Worm (Caenorhabditis elegans) whole organism, early embryonic: Measurements from ENCODE around the gene C31B8.1.
"Not testable (repeated sequence)": the region's sequence is repeated elsewhere in the genome, so short reads cannot be mapped to it uniquely, and the experiment has no call there.

ENCODE experiments used
- B0310.2 ChIP-seq: sonication (generic microtip); optimal IDR thresholded peaks from 2 replicates; lab custom pipeline; 2016; ENCODE audit warnings: mild to moderate bottlenecking, missing genetic modification characterization, missing compliant biosample characterization
- F13C5.2 ChIP-seq: sonication (generic microtip); optimal IDR thresholded peaks from 2 replicates; lab custom pipeline; 2017; ENCODE audit warnings: mild to moderate bottlenecking, missing genetic modification characterization, inconsistent platforms, missing compliant biosample characterization
- aly-1 ChIP-seq: sonication (generic microtip); optimal IDR thresholded peaks from 2 replicates; lab custom pipeline; 2016; ENCODE audit warnings: missing genetic modification characterization, missing compliant biosample characterization
- ama-1 ChIP-seq: fragments of 150-350 bp; optimal IDR thresholded peaks from 2 replicates; lab custom pipeline; 2014
- ceh-13 ChIP-seq: fragments of 200-800 bp; sonication (Bioruptor generic); optimal IDR thresholded peaks from 2 replicates; lab custom pipeline; 2018; ENCODE audit warnings: mild to moderate bottlenecking, missing genetic modification characterization, missing compliant biosample characterization
- ceh-36 ChIP-seq: sonication (generic microtip); optimal IDR thresholded peaks from 2 replicates; lab custom pipeline; 2016; ENCODE audit warnings: missing genetic modification characterization, inconsistent platforms, missing compliant biosample characterization
- ets-7 ChIP-seq: sonication (generic microtip); optimal IDR thresholded peaks from 2 replicates; lab custom pipeline; 2016; ENCODE audit warnings: missing genotype, missing genetic modification characterization, missing compliant biosample characterization
- flt-1 ChIP-seq: fragments of 200-800 bp; sonication (Bioruptor generic); IDR thresholded peaks from 2 replicates; pipeline ENCODE4 v1.3.6; 2022; ENCODE audit warnings: missing genetic modification characterization, missing compliant biosample characterization
- hmbx-1 ChIP-seq: sonication (generic microtip); optimal IDR thresholded peaks from 2 replicates; lab custom pipeline; 2016; ENCODE audit warnings: mild to moderate bottlenecking, missing genetic modification characterization, missing compliant biosample characterization
- hmg-4 ChIP-seq: fragments of 200-800 bp; sonication (Bioruptor generic); optimal IDR thresholded peaks from 2 replicates; lab custom pipeline; 2018; ENCODE audit warnings: mild to moderate bottlenecking, missing genetic modification characterization, missing compliant biosample characterization
- hnd-1 ChIP-seq: sonication (generic microtip); optimal IDR thresholded peaks from 2 replicates; lab custom pipeline; 2016; ENCODE audit warnings: missing genetic modification characterization, missing compliant biosample characterization
- pes-1 ChIP-seq: fragments of 200-800 bp; sonication (Bioruptor generic); IDR thresholded peaks from 2 replicates; pipeline ENCODE4 v1.3.6; 2022; ENCODE audit warnings: missing genetic modification reagents, missing genetic modification characterization, missing compliant biosample characterization
- scrt-1 ChIP-seq: fragments of 200-800 bp; sonication (Bioruptor generic); IDR thresholded peaks from 2 replicates; pipeline ENCODE4 v1.3.6; 2022; ENCODE audit warnings: missing genetic modification characterization, missing compliant biosample characterization
- sea-1 ChIP-seq: fragments of 200-800 bp; sonication (Bioruptor generic); conservative IDR thresholded peaks from 2 replicates; pipeline ENCODE4 v1.3.6; 2022; ENCODE audit warnings: missing genetic modification characterization, missing compliant biosample characterization
- tbx-11 ChIP-seq: fragments of 200-800 bp; sonication (Bioruptor generic); IDR thresholded peaks from 2 replicates; pipeline ENCODE4 v1.3.6; 2022; ENCODE audit warnings: missing genetic modification characterization, missing compliant biosample characterization
- tbx-37 ChIP-seq: fragments of 200-800 bp; sonication (Bioruptor generic); conservative IDR thresholded peaks from 2 replicates; pipeline ENCODE4 v1.3.6; 2022; ENCODE audit warnings: missing genetic modification reagents, missing genetic modification characterization, missing compliant biosample characterization
- tra-4 ChIP-seq: sonication (generic microtip); optimal IDR thresholded peaks from 2 replicates; lab custom pipeline; 2017; ENCODE audit warnings: missing genetic modification characterization, missing compliant biosample characterization

C31B8.1 gene

ce11 chrV:2960894-2961293, 29.5 kb downstream of the C31B8.1 start, which contains the start of gene srw-144:
TSS of gene srw-144 (minus strand) at chrV:2960994.
- no peak for TF ChIP-seq ets-7 (tag; lab: Kevin White, UChicago)
- no peak for TF ChIP-seq tbx-11 (GFP tag; lab: Robert Waterston, UW)

DNA sequence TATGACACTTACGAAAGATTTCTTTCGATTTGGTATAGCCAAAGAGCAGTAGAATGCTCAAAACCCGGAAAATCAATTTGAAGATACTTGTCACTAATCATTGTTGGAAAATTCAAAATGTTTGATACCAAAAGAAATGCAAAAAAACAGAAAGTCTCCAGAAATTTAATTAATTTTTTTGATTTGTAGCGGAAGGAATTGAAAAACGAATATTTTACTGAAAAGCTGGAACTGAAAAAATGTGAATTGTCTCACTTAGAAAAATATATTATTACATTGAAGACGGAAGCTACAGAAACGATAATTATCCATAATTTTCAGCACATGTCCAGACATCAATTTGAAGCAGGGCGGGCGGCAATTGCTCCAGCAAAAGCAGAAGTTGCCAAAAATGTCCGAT, 31.6 kb downstream of the C31B8.1 start, which contains the start of gene srw-138:
Gene srw-138, minus strand, starts transcription at position 101 of the 400 bp plus-strand sequence.
- TF ChIP-seq ama-1 (no peak), ceh-13 (GFP tag; lab: Kevin White, UChicago) (no peak)

- TF ChIP-seq ets-7 (tag; lab: Kevin White, UChicago) (no peak), F13C5.2 (tag; lab: Kevin White, UChicago) (no peak), hmbx-1 (tag; lab: Kevin White, UChicago) (no peak), ceh-13 (GFP tag; lab: Kevin White, UChicago) (no peak), hmg-4 (GFP tag; lab: Kevin White, UChicago) (no peak), flt-1 (GFP tag; lab: Robert Waterston, UW) (no peak), scrt-1 (GFP tag; lab: Robert Waterston, UW) (no peak), tbx-11 (GFP tag; lab: Robert Waterston, UW) (no peak), tra-4 (tag; lab: Kevin White, UChicago) (no peak), hnd-1 (tag; lab: Kevin White, UChicago) (no peak), ceh-36 (no peak), B0310.2 (no peak), aly-1 (no peak), ama-1 (no peak), tbx-37 (GFP tag; lab: Robert Waterston, UW) (no peak)
Observed at ce11 chrV:2964786-2965185, 33.4 kb downstream of the C31B8.1 start, which contains the start of gene srh-88. TSS of gene srh-88 (minus strand) at chrV:2964886.

ce11 chrV:2971307-2971999, 40.1 kb downstream of the C31B8.1 start, which contains the start of gene srw-129:
TSS of gene srw-129 (plus strand) at chrV:2971949.
- TF ChIP-seq sea-1 (GFP tag; lab: Robert Waterston, UW) (no peak), F13C5.2 (tag; lab: Kevin White, UChicago) (no peak)

ce11 chrV:2975285-2975684, 43.9 kb downstream of the C31B8.1 start, which contains the start of gene srw-123:
TSS of gene srw-123 (minus strand) at chrV:2975385.
- not testable (repeated sequence) for TF ChIP-seq tra-4 (tag; lab: Kevin White, UChicago); hnd-1 (tag; lab: Kevin White, UChicago); aly-1

ce11 chrV:2976287-2976686, 44.9 kb downstream of the C31B8.1 start, which contains the start of gene srw-124:
TSS of gene srw-124 (plus strand) at chrV:2976587.
- TF ChIP-seq hnd-1 (tag; lab: Kevin White, UChicago) = no peak
- no peak for TF ChIP-seq B0310.2
- no peak for TF ChIP-seq ceh-13 (GFP tag; lab: Kevin White, UChicago)
- no peak for TF ChIP-seq tra-4 (tag; lab: Kevin White, UChicago)
- no peak for TF ChIP-seq sea-1 (GFP tag; lab: Robert Waterston, UW)
- TF ChIP-seq pes-1 (GFP tag; lab: Robert Waterston, UW) = no peak
- no peak for TF ChIP-seq flt-1 (GFP tag; lab: Robert Waterston, UW)
- no peak for TF ChIP-seq aly-1
- no peak for TF ChIP-seq F13C5.2 (tag; lab: Kevin White, UChicago)
- no peak for TF ChIP-seq ets-7 (tag; lab: Kevin White, UChicago)

DNA sequence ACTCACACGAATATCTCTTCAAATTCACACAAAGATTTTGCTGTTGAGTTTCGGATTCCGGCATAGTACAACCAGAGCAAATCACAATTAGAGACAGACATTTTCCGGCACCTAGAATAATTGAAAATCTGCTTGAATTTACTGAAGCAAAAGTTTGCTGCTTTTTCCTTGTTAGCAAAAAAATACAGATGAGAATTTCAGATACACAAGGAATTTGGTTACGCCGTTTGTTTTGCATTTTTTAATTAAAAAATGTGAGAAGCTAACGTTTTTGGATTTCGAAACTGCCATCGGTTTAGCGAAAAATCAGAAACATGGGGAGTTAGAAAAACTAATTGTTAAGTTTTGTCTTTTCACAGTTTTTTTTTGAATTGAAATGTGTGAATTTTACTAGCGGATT, 48.6 kb downstream of the C31B8.1 start, which contains the start of gene srw-118:
Gene srw-118, minus strand, starts transcription at position 101 of the 400 bp plus-strand sequence.
- no peak for TF ChIP-seq ceh-13 (GFP tag; lab: Kevin White, UChicago)
- TF ChIP-seq tra-4 (tag; lab: Kevin White, UChicago) = no peak
- TF ChIP-seq hmg-4 (GFP tag; lab: Kevin White, UChicago) = no peak
- TF ChIP-seq pes-1 (GFP tag; lab: Robert Waterston, UW) = no peak
